Worm (Caenorhabditis elegans): Measurements from ENCODE around the gene K07B1.7.

The K07B1.7 gene

DNA sequence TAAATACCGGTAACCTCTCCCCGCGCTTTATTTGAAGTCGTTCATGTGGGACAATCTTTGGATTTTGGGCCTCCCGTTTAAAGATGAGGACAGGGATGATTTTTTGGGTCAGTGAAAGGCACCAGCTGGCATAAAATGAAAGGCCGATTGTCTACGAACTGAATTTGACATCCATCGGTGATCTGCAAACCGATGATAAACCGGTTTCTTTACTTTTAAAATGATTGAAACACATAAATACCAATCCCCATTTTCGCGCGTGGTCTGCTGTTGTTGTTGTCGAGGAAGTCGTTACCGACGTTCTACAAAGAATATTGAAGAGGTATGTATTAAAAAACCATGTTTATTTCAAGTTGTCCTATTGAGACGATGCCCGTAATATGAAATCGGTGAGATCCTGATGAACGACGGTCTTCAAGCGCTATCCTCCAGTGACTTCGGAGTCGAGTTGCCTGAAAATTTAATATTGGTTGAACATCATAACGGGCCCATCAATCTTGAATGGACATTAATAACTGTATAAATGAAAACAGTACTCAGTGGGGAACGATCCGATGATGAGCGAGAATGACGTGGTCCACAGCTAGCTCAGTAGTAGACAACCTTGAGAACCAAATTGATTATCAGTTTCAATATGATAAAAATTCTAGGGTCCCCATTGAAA lies 3.7 kb downstream of the K07B1.7 start:
- TF ChIP-seq gmeb-1 (tag; optimal IDR thresholded peaks at IDR 0.05) (peak; percentile 29), ztf-4 (tag; optimal IDR thresholded peaks at IDR 0.05) (peak; percentile 27), nhr-21 (tag; optimal IDR thresholded peaks at IDR 0.05) (no peak), lsy-2 (tag; optimal IDR thresholded peaks at IDR 0.05) (peak in 1 of 2 experiments; percentile 17), nhr-10 (tag; optimal IDR thresholded peaks at IDR 0.05) (no peak), unc-55 (GFP tag; optimal IDR thresholded peaks at IDR 0.05) (peak; percentile 1), skn-1 (tag; optimal IDR thresholded peaks at IDR 0.05) (no peak), ama-1 (optimal IDR thresholded peaks at IDR 0.05) (peak; percentile 75), nhr-237 (tag; optimal IDR thresholded peaks at IDR 0.05) (no peak)

DNA sequence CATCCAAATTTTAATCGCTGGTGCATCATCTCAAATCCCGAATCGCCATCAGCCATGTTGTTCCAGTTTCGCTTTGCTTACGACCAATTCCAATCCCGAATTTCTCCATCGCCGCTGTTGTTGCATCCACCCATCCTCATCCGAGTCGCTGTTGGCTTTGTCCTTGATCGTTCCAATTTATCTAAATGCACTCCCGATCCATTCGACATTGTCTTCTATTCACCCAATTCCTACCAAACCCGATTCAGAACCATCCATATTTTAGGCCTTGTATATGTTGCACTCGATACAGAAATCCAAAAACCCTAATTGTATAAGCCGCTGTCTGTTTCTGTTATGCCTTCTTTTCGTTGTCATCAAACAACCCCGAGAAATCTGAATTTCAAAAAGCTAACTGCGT lies 6.4 kb downstream of the K07B1.7 start:
- TF ChIP-seq peb-1 (tag; optimal IDR thresholded peaks at IDR 0.05) (no peak), alr-1 (tag; optimal IDR thresholded peaks at IDR 0.05) (no peak), egl-27 (tag; optimal IDR thresholded peaks at IDR 0.05) (no peak), fos-1 (tag; optimal IDR thresholded peaks at IDR 0.05) (no peak), sma-9 (GFP tag; optimal IDR thresholded peaks at IDR 0.05) (peak; percentile 31), sma-9 (tag; optimal IDR thresholded peaks at IDR 0.05) (no peak), ztf-1 (GFP tag; conservative IDR thresholded peaks at IDR 0.05) (no peak), unc-39 (tag; optimal IDR thresholded peaks at IDR 0.05) (no peak), lsy-2 (tag; optimal IDR thresholded peaks at IDR 0.05) (peak in 1 of 2 experiments; percentile 16), crh-2 (tag; optimal IDR thresholded peaks at IDR 0.05) (no peak), ceh-82 (tag; optimal IDR thresholded peaks at IDR 0.05) (no peak), mab-5 (tag; optimal IDR thresholded peaks at IDR 0.05) (no peak), aly-2 (tag; optimal IDR thresholded peaks at IDR 0.05) (no peak), nhr-129 (tag; optimal IDR thresholded peaks at IDR 0.05) (peak; percentile 42), nhr-21 (tag; optimal IDR thresholded peaks at IDR 0.05) (no peak), lin-11 (tag; optimal IDR thresholded peaks at IDR 0.05) (no peak), nhr-6 (tag; optimal IDR thresholded peaks at IDR 0.05) (no peak), lin-13 (GFP tag; optimal IDR thresholded peaks at IDR 0.05) (peak; percentile 2), elt-1 (tag; optimal IDR thresholded peaks at IDR 0.05) (no peak), sma-3 (GFP tag; optimal IDR thresholded peaks at IDR 0.05) (peak; percentile 6), zag-1 (tag; optimal IDR thresholded peaks at IDR 0.05) (no peak), snpc-4 (tag; optimal IDR thresholded peaks at IDR 0.05) (no peak), unc-62 (GFP tag; optimal IDR thresholded peaks at IDR 0.05) (no peak), ama-1 (optimal IDR thresholded peaks at IDR 0.05) (peak; percentile 78)

DNA sequence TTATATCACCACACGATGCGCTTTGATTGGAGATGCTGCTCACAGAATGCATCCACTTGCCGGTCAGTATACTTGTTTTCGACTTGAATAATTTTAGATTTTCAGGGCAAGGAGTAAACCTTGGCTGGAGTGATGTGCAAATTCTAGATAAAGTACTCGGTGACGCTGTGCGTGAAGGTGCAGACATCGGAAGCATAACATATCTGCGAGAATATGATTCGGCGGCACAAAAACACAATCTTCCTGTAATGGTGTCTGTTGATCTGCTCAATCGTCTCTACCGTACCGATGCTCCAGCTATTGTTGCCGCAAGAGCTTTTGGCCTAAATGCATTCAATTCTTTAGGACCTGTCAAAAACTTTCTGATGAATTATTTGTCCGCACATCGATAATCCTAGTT lies 8.3 kb downstream of the K07B1.7 start:
- peak; percentile 55 for TF ChIP-seq nhr-129 (tag; optimal IDR thresholded peaks at IDR 0.05)
- no peak for TF ChIP-seq dmd-4 (tag; optimal IDR thresholded peaks at IDR 0.05)
- no peak for TF ChIP-seq fos-1 (tag; optimal IDR thresholded peaks at IDR 0.05)
- TF ChIP-seq sma-9 (GFP tag; optimal IDR thresholded peaks at IDR 0.05) = peak; percentile 44
- no peak for TF ChIP-seq sma-9 (tag; optimal IDR thresholded peaks at IDR 0.05)
- TF ChIP-seq lin-11 (tag; optimal IDR thresholded peaks at IDR 0.05) = no peak
- no peak for TF ChIP-seq lin-39 (tag; optimal IDR thresholded peaks at IDR 0.05)
- TF ChIP-seq nhr-10 (tag; optimal IDR thresholded peaks at IDR 0.05) = no peak
- no peak for TF ChIP-seq sem-4 (tag; optimal IDR thresholded peaks at IDR 0.05)
- no peak for TF ChIP-seq nhr-21 (tag; optimal IDR thresholded peaks at IDR 0.05)
- TF ChIP-seq unc-39 (tag; optimal IDR thresholded peaks at IDR 0.05) = no peak
- no peak for TF ChIP-seq peb-1 (tag; optimal IDR thresholded peaks at IDR 0.05)
- TF ChIP-seq unc-62 (GFP tag; optimal IDR thresholded peaks at IDR 0.05) = no peak
- TF ChIP-seq nhr-11 (tag; optimal IDR thresholded peaks at IDR 0.05) = no peak
- TF ChIP-seq skn-1 (tag; optimal IDR thresholded peaks at IDR 0.05) = no peak
- TF ChIP-seq ceh-82 (tag; optimal IDR thresholded peaks at IDR 0.05) = no peak
- no peak for TF ChIP-seq lsy-2 (tag; optimal IDR thresholded peaks at IDR 0.05)
- TF ChIP-seq mab-5 (tag; optimal IDR thresholded peaks at IDR 0.05) = no peak
- no peak for TF ChIP-seq unc-55 (GFP tag; optimal IDR thresholded peaks at IDR 0.05)
- TF ChIP-seq C34F6.9 (tag; optimal IDR thresholded peaks at IDR 0.05) = no peak
- TF ChIP-seq elt-1 (tag; optimal IDR thresholded peaks at IDR 0.05) = no peak
- TF ChIP-seq snpc-4 (tag; optimal IDR thresholded peaks at IDR 0.05) = no peak
- TF ChIP-seq nhr-12 (tag; optimal IDR thresholded peaks at IDR 0.05) = no peak
- TF ChIP-seq elt-3 (tag; optimal IDR thresholded peaks at IDR 0.05) = no peak
- no peak for TF ChIP-seq mdl-1 (tag; optimal IDR thresholded peaks at IDR 0.05)
- TF ChIP-seq mbf-1 (tag; optimal IDR thresholded peaks at IDR 0.05) = no peak
- TF ChIP-seq ceh-16 (tag; optimal IDR thresholded peaks at IDR 0.05) = no peak
- peak; percentile 21 for TF ChIP-seq nhr-25 (tag; optimal IDR thresholded peaks at IDR 0.05)
- TF ChIP-seq aly-2 (tag; optimal IDR thresholded peaks at IDR 0.05) = no peak
- TF ChIP-seq ZK546.5 (tag; optimal IDR thresholded peaks at IDR 0.05) = no peak
- TF ChIP-seq ztf-4 (tag; optimal IDR thresholded peaks at IDR 0.05) = no peak
- no peak for TF ChIP-seq alr-1 (tag; optimal IDR thresholded peaks at IDR 0.05)
- TF ChIP-seq R02D3.7 (tag; optimal IDR thresholded peaks at IDR 0.05) = no peak
- no peak for TF ChIP-seq nhr-77 (tag; optimal IDR thresholded peaks at IDR 0.05)
- no peak for TF ChIP-seq F13H6.1 (tag; optimal IDR thresholded peaks at IDR 0.05)
- no peak for TF ChIP-seq nhr-23 (tag; optimal IDR thresholded peaks at IDR 0.05)
- no peak for TF ChIP-seq egl-27 (tag; optimal IDR thresholded peaks at IDR 0.05)
- TF ChIP-seq nhr-237 (tag; optimal IDR thresholded peaks at IDR 0.05) = no peak
- peak; percentile 59 for TF ChIP-seq ama-1 (optimal IDR thresholded peaks at IDR 0.05)
- no peak for TF ChIP-seq gmeb-1 (tag; optimal IDR thresholded peaks at IDR 0.05)
- no peak for TF ChIP-seq lin-13 (GFP tag; optimal IDR thresholded peaks at IDR 0.05)
- TF ChIP-seq zag-1 (tag; optimal IDR thresholded peaks at IDR 0.05) = no peak
- TF ChIP-seq Y55F3AM.14 (GFP tag; optimal IDR thresholded peaks at IDR 0.05) = peak; percentile 53
